Worm (Caenorhabditis elegans): Measurements from ENCODE around the gene ZK856.16.

The ZK856.16 gene

DNA sequence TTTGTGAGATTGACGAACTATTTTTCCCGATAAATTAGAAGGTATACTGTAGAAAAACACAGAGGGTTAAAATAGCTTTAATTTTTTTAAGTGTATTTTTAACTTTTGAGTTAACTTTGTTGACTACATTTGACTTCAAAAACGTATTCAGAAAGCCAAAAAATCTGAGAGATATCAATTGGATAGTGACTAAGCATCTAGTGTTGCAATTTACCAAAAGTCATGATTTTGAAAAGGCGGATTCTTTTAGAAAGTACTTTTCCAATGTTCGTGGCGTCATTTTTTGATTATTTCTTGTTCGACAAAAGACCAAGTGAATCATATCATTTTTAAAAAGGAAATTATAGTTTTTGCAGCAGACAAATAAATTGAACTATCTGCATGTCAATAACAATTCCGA, 36.5 kb downstream of the ZK856.16 start:
- TF ChIP-seq flt-1 (GFP tag; IDR thresholded peaks at IDR 0.05) (no peak), B0310.2 (tag; optimal IDR thresholded peaks at IDR 0.05) (no peak), hmbx-1 (tag; optimal IDR thresholded peaks at IDR 0.05) (no peak), tra-4 (tag; optimal IDR thresholded peaks at IDR 0.05) (no peak), ets-7 (tag; optimal IDR thresholded peaks at IDR 0.05) (no peak), hnd-1 (tag; optimal IDR thresholded peaks at IDR 0.05) (no peak), tbx-37 (GFP tag; conservative IDR thresholded peaks at IDR 0.05) (no peak), scrt-1 (GFP tag; IDR thresholded peaks at IDR 0.05) (no peak), hmg-4 (GFP tag; optimal IDR thresholded peaks at IDR 0.05) (no peak), ceh-13 (GFP tag; optimal IDR thresholded peaks at IDR 0.05) (no peak), sea-1 (GFP tag; conservative IDR thresholded peaks at IDR 0.05) (no peak), ceh-36 (tag; optimal IDR thresholded peaks at IDR 0.05) (no peak), F13C5.2 (tag; optimal IDR thresholded peaks at IDR 0.05) (no peak), ama-1 (optimal IDR thresholded peaks at IDR 0.05) (no peak), aly-1 (tag; optimal IDR thresholded peaks at IDR 0.05) (no peak), tbx-11 (GFP tag; IDR thresholded peaks at IDR 0.05) (no peak), pes-1 (GFP tag; IDR thresholded peaks at IDR 0.05) (no peak)

ce11 chrV:10166368-10166767, 39.0 kb downstream of the ZK856.16 start, which contains the start of gene C51E3.6:
Gene C51E3.6 (minus strand): TSS chrV:10166468.
- no peak for TF ChIP-seq hmbx-1 (tag; optimal IDR thresholded peaks at IDR 0.05)
- no peak for TF ChIP-seq sea-1 (GFP tag; conservative IDR thresholded peaks at IDR 0.05)
- no peak for TF ChIP-seq hnd-1 (tag; optimal IDR thresholded peaks at IDR 0.05)
- TF ChIP-seq aly-1 (tag; optimal IDR thresholded peaks at IDR 0.05): no peak
- TF ChIP-seq tra-4 (tag; optimal IDR thresholded peaks at IDR 0.05): no peak
- TF ChIP-seq pes-1 (GFP tag; IDR thresholded peaks at IDR 0.05): no peak
- no peak for TF ChIP-seq ceh-13 (GFP tag; optimal IDR thresholded peaks at IDR 0.05)
- no peak for TF ChIP-seq F13C5.2 (tag; optimal IDR thresholded peaks at IDR 0.05)
- TF ChIP-seq hmg-4 (GFP tag; optimal IDR thresholded peaks at IDR 0.05): no peak
- TF ChIP-seq ets-7 (tag; optimal IDR thresholded peaks at IDR 0.05): no peak
- no peak for TF ChIP-seq flt-1 (GFP tag; IDR thresholded peaks at IDR 0.05)
- no peak for TF ChIP-seq tbx-11 (GFP tag; IDR thresholded peaks at IDR 0.05)

DNA sequence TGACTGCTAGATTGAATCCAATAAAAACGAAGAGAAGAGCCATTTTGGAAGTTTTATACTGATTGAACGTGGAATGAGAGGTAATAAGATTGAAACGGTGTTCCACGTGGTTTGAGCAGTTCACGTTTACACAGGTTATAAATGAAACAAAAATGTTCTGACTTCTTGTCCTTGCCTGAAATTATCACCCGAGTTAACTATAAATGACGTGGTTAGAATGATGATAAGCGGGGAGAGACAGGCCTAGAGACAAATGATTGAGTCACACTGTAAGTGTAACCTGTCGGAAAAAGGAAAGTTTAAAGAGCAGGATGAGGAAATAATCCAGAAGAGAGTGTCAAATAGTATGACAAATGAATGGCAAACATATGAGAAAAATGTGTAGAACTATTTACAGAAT, 44.4 kb downstream of the ZK856.16 start, which contains the start of gene C51E3.10:
Gene C51E3.10, minus strand, starts transcription at position 181 of the 400 bp plus-strand sequence.
- no peak for TF ChIP-seq ceh-36 (tag; optimal IDR thresholded peaks at IDR 0.05)
- TF ChIP-seq ets-7 (tag; optimal IDR thresholded peaks at IDR 0.05): no peak

ce11 chrV:10159972-10160371, 45.4 kb downstream of the ZK856.16 start:
- TF ChIP-seq F13C5.2 (tag; optimal IDR thresholded peaks at IDR 0.05) (no peak), flt-1 (GFP tag; IDR thresholded peaks at IDR 0.05) (no peak)

DNA sequence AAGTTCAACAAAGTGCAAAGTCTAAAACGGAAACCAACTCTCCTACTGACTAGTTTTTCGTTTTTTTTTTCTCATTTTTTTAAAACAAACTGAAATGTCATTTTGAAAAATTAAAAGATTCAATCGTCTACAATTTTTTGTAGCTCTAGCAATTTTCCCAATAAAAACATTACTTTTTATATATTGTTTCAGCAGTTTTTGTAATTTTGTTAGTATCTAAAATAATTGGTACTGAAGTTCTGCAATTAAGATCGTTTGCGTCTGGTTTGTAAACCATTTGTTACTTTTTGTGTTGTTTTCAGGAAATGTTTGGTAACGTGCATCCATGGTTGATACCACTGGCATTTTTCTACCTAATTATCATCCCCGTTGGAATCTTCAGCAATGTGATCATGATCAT, 46.9 kb downstream of the ZK856.16 start, which contains the start of gene srsx-30:
Gene srsx-30, plus strand, starts transcription at position 301 of the 400 bp plus-strand sequence.
- TF ChIP-seq tbx-11 (GFP tag; IDR thresholded peaks at IDR 0.05) (no peak), pes-1 (GFP tag; IDR thresholded peaks at IDR 0.05) (no peak), B0310.2 (tag; optimal IDR thresholded peaks at IDR 0.05) (no peak), ets-7 (tag; optimal IDR thresholded peaks at IDR 0.05) (no peak)

All from whole organism, early embryonic.